Fruit fly (Drosophila melanogaster) whole organism, embryonic: Measurements from ENCODE around the gene CG43347.
A peak's percentile ranks its signal among the peaks of the same experiment; 100 is the strongest.

ENCODE experiments used
- B-H2 ChIP-seq: fragments of 200-800 bp; sonication (Bioruptor generic); optimal IDR thresholded peaks from 2 replicates; lab custom pipeline; 2018; ENCODE audit warnings: missing biosample characterization, mild to moderate bottlenecking, missing genetic modification characterization
- C15 ChIP-seq: fragments of 200-800 bp; sonication (Bioruptor generic); IDR thresholded peaks from 3 replicates; pipeline ENCODE4 v1.3.6; 2022; ENCODE audit warnings: missing biosample characterization, missing genetic modification characterization
- CG10462 ChIP-seq: fragments of 200-800 bp; sonication (Bioruptor generic); optimal IDR thresholded peaks from 2 replicates; lab custom pipeline; 2016; ENCODE audit warnings: missing biosample characterization, missing genetic modification characterization
- CG10979 ChIP-seq: fragments of 200-800 bp; sonication (Bioruptor generic); optimal IDR thresholded peaks from 2 replicates; lab custom pipeline; 2018; ENCODE audit warnings: missing biosample characterization, mild to moderate bottlenecking, missing genetic modification characterization, moderate library complexity
- CG12219 ChIP-seq: fragments of 200-800 bp; sonication (Bioruptor generic); optimal IDR thresholded peaks from 3 replicates; lab custom pipeline; 2018; ENCODE audit warnings: missing biosample characterization, mild to moderate bottlenecking, missing genetic modification characterization
- CG12769 ChIP-seq: fragments of 200-800 bp; sonication (Bioruptor generic); optimal IDR thresholded peaks from 2 replicates; lab custom pipeline; 2019; ENCODE audit warnings: missing biosample characterization, mild to moderate bottlenecking, missing genetic modification characterization, moderate library complexity
- CG14014 ChIP-seq: fragments of 200-800 bp; sonication (Bioruptor generic); IDR thresholded peaks from 2 replicates; pipeline ENCODE4 v1.3.6; 2022; ENCODE audit warnings: missing biosample characterization, missing genetic modification characterization
- CG14441 ChIP-seq: fragments of 200-800 bp; sonication (Bioruptor generic); IDR thresholded peaks from 2 replicates; pipeline ENCODE4 v1.3.6; 2022; ENCODE audit warnings: missing biosample characterization, missing genetic modification characterization
- CG1529 ChIP-seq: fragments of 200-800 bp; sonication (Bioruptor generic); optimal IDR thresholded peaks from 3 replicates; lab custom pipeline; 2018; ENCODE audit warnings: missing biosample characterization, missing genetic modification characterization
- CG15514 ChIP-seq: fragments of 200-800 bp; sonication (Bioruptor generic); optimal IDR thresholded peaks from 3 replicates; lab custom pipeline; 2017; ENCODE audit warnings: missing biosample characterization, missing genetic modification characterization, mild to moderate bottlenecking, moderate library complexity, missing genetic modification reagents
- CG1602 ChIP-seq: fragments of 200-800 bp; sonication (Bioruptor generic); optimal IDR thresholded peaks from 3 replicates; lab custom pipeline; 2016; ENCODE audit warnings: missing biosample characterization, missing genetic modification characterization
- CG17328 ChIP-seq: fragments of 200-800 bp; sonication (Bioruptor generic); IDR thresholded peaks from 2 replicates; pipeline ENCODE4 v1.3.6; 2022; ENCODE audit warnings: missing biosample characterization, missing genetic modification characterization
- CG1792 ChIP-seq: fragments of 200-800 bp; sonication (Bioruptor generic); optimal IDR thresholded peaks from 2 replicates; lab custom pipeline; 2016; ENCODE audit warnings: missing biosample characterization, missing genetic modification characterization
- CG2116 ChIP-seq: fragments of 200-800 bp; sonication (Bioruptor generic); optimal IDR thresholded peaks from 3 replicates; lab custom pipeline; 2018; ENCODE audit warnings: missing biosample characterization, mild to moderate bottlenecking, missing genetic modification characterization
- CG2202 ChIP-seq: fragments of 200-800 bp; sonication (Bioruptor generic); optimal IDR thresholded peaks from 2 replicates; lab custom pipeline; 2018; ENCODE audit warnings: missing biosample characterization, mild to moderate bottlenecking, missing genetic modification characterization
- CG31441 ChIP-seq: fragments of 200-800 bp; sonication (Bioruptor generic); IDR thresholded peaks from 2 replicates; pipeline ENCODE4 v1.3.6; 2022; ENCODE audit warnings: missing biosample characterization, missing genetic modification characterization
- CG34422 ChIP-seq: fragments of 200-800 bp; sonication (Bioruptor generic); IDR thresholded peaks from 3 replicates; pipeline ENCODE4 v1.3.6; 2022; ENCODE audit warnings: missing biosample characterization, missing genetic modification characterization
- CG3847 ChIP-seq: fragments of 200-800 bp; sonication (Bioruptor generic); IDR thresholded peaks from 2 replicates; pipeline ENCODE4 v1.3.6; 2022; ENCODE audit warnings: missing biosample characterization, missing genetic modification characterization
- CG4424 ChIP-seq: fragments of 200-800 bp; sonication (Bioruptor generic); optimal IDR thresholded peaks from 3 replicates; lab custom pipeline; 2016; ENCODE audit warnings: missing biosample characterization, missing genetic modification characterization
- CG8478 ChIP-seq: fragments of >200 bp; optimal IDR thresholded peaks from 2 replicates; lab custom pipeline; 2018
- CG9876 ChIP-seq: fragments of 200-800 bp; sonication (Bioruptor generic); optimal IDR thresholded peaks from 2 replicates; lab custom pipeline; 2016; ENCODE audit warnings: missing biosample characterization, missing genetic modification characterization
- HLH3B ChIP-seq: fragments of 200-800 bp; sonication (Bioruptor generic); IDR thresholded peaks from 2 replicates; pipeline ENCODE4 v1.3.6; 2022; ENCODE audit warnings: missing biosample characterization, missing genetic modification characterization
- Myb ChIP-seq: fragments of 200-800 bp; sonication (Bioruptor generic); optimal IDR thresholded peaks from 2 replicates; lab custom pipeline; 2016; ENCODE audit warnings: missing biosample characterization, missing genetic modification characterization
- Rx ChIP-seq: fragments of 200-800 bp; sonication (Bioruptor generic); IDR thresholded peaks from 2 replicates; pipeline ENCODE4 v1.3.6; 2022; ENCODE audit warnings: missing biosample characterization, missing genetic modification characterization
- Tbp ChIP-seq: fragments of >200 bp; optimal IDR thresholded peaks from 2 replicates; lab custom pipeline; 2018; ENCODE audit warnings: missing biosample characterization, missing genetic modification characterization
- abd-A ChIP-seq: fragments of 200-800 bp; sonication (Bioruptor generic); optimal IDR thresholded peaks from 3 replicates; lab custom pipeline; 2019; ENCODE audit warnings: missing biosample characterization, mild to moderate bottlenecking, missing genetic modification characterization, moderate library complexity
- al ChIP-seq: fragments of 200-800 bp; sonication (Bioruptor generic); IDR thresholded peaks from 2 replicates; pipeline ENCODE4 v1.3.6; 2022; ENCODE audit warnings: missing biosample characterization, missing genetic modification characterization
- bbx ChIP-seq: fragments of 200-800 bp; sonication (Bioruptor generic); IDR thresholded peaks from 2 replicates; pipeline ENCODE4 v1.3.6; 2022; ENCODE audit warnings: missing biosample characterization, missing genetic modification characterization; ENCODE audit not compliant: partially characterized antibody
- br ChIP-seq: fragments of >200 bp; optimal IDR thresholded peaks from 2 replicates; lab custom pipeline; 2017
- croc ChIP-seq: fragments of 200-800 bp; sonication (Bioruptor generic); conservative IDR thresholded peaks from 3 replicates; pipeline ENCODE4 v1.3.6; 2022; ENCODE audit warnings: missing biosample characterization, missing genetic modification characterization
- dimm ChIP-seq: fragments of 200-800 bp; sonication (Bioruptor generic); IDR thresholded peaks from 2 replicates; pipeline ENCODE4 v1.3.6; 2022; ENCODE audit warnings: missing biosample characterization, missing genetic modification characterization
- dysf ChIP-seq: fragments of 200-800 bp; sonication (Bioruptor generic); IDR thresholded peaks from 3 replicates; pipeline ENCODE4 v1.3.6; 2022; ENCODE audit warnings: missing biosample characterization, missing genetic modification characterization
- fd96Cb ChIP-seq: fragments of 200-800 bp; sonication (Bioruptor generic); optimal IDR thresholded peaks from 2 replicates; lab custom pipeline; 2018; ENCODE audit warnings: missing biosample characterization, mild to moderate bottlenecking, missing genetic modification characterization, moderate library complexity
- gce ChIP-seq: fragments of 200-800 bp; sonication (Bioruptor generic); IDR thresholded peaks from 3 replicates; pipeline ENCODE4 v1.3.6; 2022; ENCODE audit warnings: missing biosample characterization, missing genetic modification characterization
- gcm ChIP-seq: fragments of 200-800 bp; sonication (Bioruptor generic); optimal IDR thresholded peaks from 2 replicates; lab custom pipeline; 2019; ENCODE audit warnings: missing biosample characterization, mild to moderate bottlenecking, missing genetic modification characterization, moderate library complexity
- grau ChIP-seq: fragments of 200-800 bp; optimal IDR thresholded peaks from 3 replicates; lab custom pipeline; 2019; ENCODE audit warnings: missing biosample characterization, mild to moderate bottlenecking, missing genetic modification characterization, moderate library complexity
- hkb ChIP-seq, 2 experiments: fragments of 200-800 bp in 1 of 2; fragments of >200 bp in 1 of 2; sonication (Bioruptor generic) in 1 of 2; IDR thresholded peaks in 1 of 2; optimal IDR thresholded peaks in 1 of 2; 2 replicates each; pipeline versions ENCODE4 v1.3.6 to Lab custom; 2017 to 2022; ENCODE audit warnings: missing biosample characterization in 1 of 2, missing genetic modification characterization in 1 of 2
- hth ChIP-seq: fragments of >200 bp; optimal IDR thresholded peaks from 2 replicates; lab custom pipeline; 2017; ENCODE audit warnings: inconsistent platforms
- ind ChIP-seq: fragments of 200-800 bp; sonication (Bioruptor generic); optimal IDR thresholded peaks from 3 replicates; lab custom pipeline; 2016; ENCODE audit warnings: missing biosample characterization, missing genetic modification characterization
- inv ChIP-seq: fragments of 200-800 bp; sonication (Bioruptor generic); IDR thresholded peaks from 2 replicates; pipeline ENCODE4 v1.3.6; 2022; ENCODE audit warnings: missing biosample characterization, missing genetic modification characterization; ENCODE audit not compliant: partially characterized antibody
- lbe ChIP-seq: fragments of 200-800 bp; sonication (Bioruptor generic); optimal IDR thresholded peaks from 2 replicates; lab custom pipeline; 2016; ENCODE audit warnings: missing biosample characterization, mild to moderate bottlenecking, missing genetic modification characterization
- nerfin-2 ChIP-seq: fragments of 200-800 bp; sonication (Bioruptor generic); IDR thresholded peaks from 2 replicates; pipeline ENCODE4 v1.3.6; 2022; ENCODE audit warnings: missing biosample characterization, missing genetic modification characterization; ENCODE audit not compliant: partially characterized antibody
- pb ChIP-seq: fragments of 200-800 bp; sonication (Bioruptor generic); optimal IDR thresholded peaks from 3 replicates; lab custom pipeline; 2016; ENCODE audit warnings: missing biosample characterization, missing genetic modification characterization
- phol ChIP-seq: fragments of 200-800 bp; sonication (Bioruptor generic); optimal IDR thresholded peaks from 3 replicates; lab custom pipeline; 2018; ENCODE audit warnings: missing biosample characterization, mild to moderate bottlenecking, missing genetic modification characterization, moderate library complexity
- run ChIP-seq: fragments of 200-800 bp; sonication (Bioruptor generic); optimal IDR thresholded peaks from 3 replicates; lab custom pipeline; 2018; ENCODE audit warnings: missing biosample characterization, mild to moderate bottlenecking, missing genetic modification characterization
- sc ChIP-seq, 3 experiments: fragments of >200 bp in 2 of 3; fragments of 200-800 bp in 1 of 3; sonication (Bioruptor generic) in 1 of 3; optimal IDR thresholded peaks; 2 replicates in 2 of 3; 3 replicates in 1 of 3; lab custom pipeline; 2017; ENCODE audit warnings: mild to moderate bottlenecking in 1 of 3, missing biosample characterization in 1 of 3, missing genetic modification characterization in 1 of 3, missing genetic modification reagents in 1 of 3
- sisA ChIP-seq: fragments of 200-800 bp; sonication (Bioruptor generic); IDR thresholded peaks from 2 replicates; pipeline ENCODE4 v1.3.6; 2022; ENCODE audit warnings: missing biosample characterization, missing genetic modification characterization
- tap ChIP-seq: fragments of 200-800 bp; optimal IDR thresholded peaks from 3 replicates; lab custom pipeline; 2019; ENCODE audit warnings: missing biosample characterization, mild to moderate bottlenecking, missing genetic modification characterization, moderate library complexity
- tna ChIP-seq: fragments of 200-800 bp; sonication (Bioruptor generic); IDR thresholded peaks from 2 replicates; pipeline ENCODE4 v1.3.6; 2022; ENCODE audit warnings: missing biosample characterization, missing genetic modification characterization; ENCODE audit not compliant: partially characterized antibody
- toy ChIP-seq: fragments of 200-800 bp; sonication (Bioruptor generic); IDR thresholded peaks from 2 replicates; pipeline ENCODE4 v1.3.6; 2022; ENCODE audit warnings: missing biosample characterization, missing genetic modification characterization
- trh ChIP-seq: fragments of 200-800 bp; sonication (Bioruptor generic); optimal IDR thresholded peaks from 2 replicates; lab custom pipeline; 2016; ENCODE audit warnings: missing biosample characterization, missing genetic modification characterization
- zfh1 ChIP-seq: fragments of 200-800 bp; sonication (Bioruptor generic); IDR thresholded peaks from 3 replicates; pipeline ENCODE4 v1.3.6; 2022; ENCODE audit warnings: missing biosample characterization, missing genetic modification characterization

Gene CG43347

dm6 chrX:10564145-10564544 is 55.8 kb downstream of the CG43347 start (continued):
- peak; percentile 14 for TF ChIP-seq fd96Cb (tag; lab: Kevin White, UChicago)
- TF ChIP-seq CG9876 (GFP tag; lab: Kevin White, UChicago) = no peak
- TF ChIP-seq Myb (GFP tag; lab: Kevin White, UChicago) = no peak
- TF ChIP-seq zfh1 (GFP tag; lab: Robert Waterston, UW) = peak; percentile 47; the same call in 1 of the 3 replicates
- no peak for TF ChIP-seq pb (GFP tag; lab: Kevin White, UChicago)
- no peak for TF ChIP-seq CG1792
- no peak for TF ChIP-seq toy (GFP tag; lab: Robert Waterston, UW)
- TF ChIP-seq CG14014 (GFP tag; lab: Robert Waterston, UW) = 0 out of 2 replicates have a peak, but pooled peaks have one; percentile 18
- TF ChIP-seq hth (lab: Kevin White, UChicago) = no peak
- peak; percentile 21 for TF ChIP-seq grau (tag; lab: Kevin White, UChicago)
- peak; percentile 18 for TF ChIP-seq CG12769 (tag; lab: Kevin White, UChicago)
- TF ChIP-seq dysf (GFP tag; lab: Robert Waterston, UW) = peak; percentile 64
- TF ChIP-seq CG12219 (GFP tag; lab: Kevin White, UChicago) = peak; percentile 2
- TF ChIP-seq CG10979 = no peak
- TF ChIP-seq dimm (GFP tag; lab: Robert Waterston, UW) = no peak
- TF ChIP-seq CG10462 (GFP tag; lab: Kevin White, UChicago) = no peak
- no peak for TF ChIP-seq CG2116
- TF ChIP-seq al (GFP tag; lab: Robert Waterston, UW) = no peak
- TF ChIP-seq br (lab: Kevin White, UChicago) = no peak
- TF ChIP-seq CG14441 = peak; percentile 15; the same call in 1 of the 2 replicates
- TF ChIP-seq CG8478 (lab: Kevin White, UChicago) = no peak
- TF ChIP-seq croc (GFP tag; lab: Robert Waterston, UW) = no peak
- 0 out of 2 replicates have a peak, but pooled peaks have one; percentile 32 for TF ChIP-seq sisA (GFP tag; lab: Robert Waterston, UW)
- no peak for TF ChIP-seq hkb (optimal IDR thresholded peaks at IDR 0.05; lab: Kevin White, UChicago)
- TF ChIP-seq hkb (GFP tag; IDR thresholded peaks at IDR 0.05; lab: Robert Waterston, UW) = peak; percentile 27; the same call in 1 of the 2 replicates
- TF ChIP-seq CG3847 (GFP tag; lab: Robert Waterston, UW) = no peak
- TF ChIP-seq CG15514 (GFP tag; lab: Kevin White, UChicago) = peak; percentile 13
- TF ChIP-seq CG34422 (GFP tag; lab: Robert Waterston, UW) = no peak
- TF ChIP-seq run (tag; lab: Kevin White, UChicago) = no peak
- TF ChIP-seq bbx (GFP tag; lab: Robert Waterston, UW) = no peak
- TF ChIP-seq CG1529 = no peak
- no peak for TF ChIP-seq Rx
- TF ChIP-seq phol (tag; lab: Kevin White, UChicago) = peak; percentile 7
- TF ChIP-seq sc (optimal IDR thresholded peaks at IDR 0.05; lab: Kevin White, UChicago) = no peak
- TF ChIP-seq sc (GFP tag; optimal IDR thresholded peaks at IDR 0.05; lab: Kevin White, UChicago) = no peak
- TF ChIP-seq trh (GFP tag; lab: Kevin White, UChicago) = no peak
- TF ChIP-seq abd-A (tag; lab: Kevin White, UChicago) = no peak
- TF ChIP-seq HLH3B (GFP tag; lab: Robert Waterston, UW) = 0 out of 2 replicates have a peak, but pooled peaks have one; percentile 22
- no peak for TF ChIP-seq Tbp (GFP tag; lab: Kevin White, UChicago)
- TF ChIP-seq tap (tag; lab: Kevin White, UChicago) = no peak
- TF ChIP-seq B-H2 (GFP tag; lab: Kevin White, UChicago) = no peak
- TF ChIP-seq CG31441 (GFP tag; lab: Robert Waterston, UW) = 0 out of 2 replicates have a peak, but pooled peaks have one; percentile 13
- no peak for TF ChIP-seq C15
- TF ChIP-seq ind = peak; percentile 3
- TF ChIP-seq CG17328 = 0 out of 2 replicates have a peak, but pooled peaks have one; percentile 15
- TF ChIP-seq inv (GFP tag; lab: Robert Waterston, UW) = no peak
- TF ChIP-seq CG1602 (GFP tag; lab: Kevin White, UChicago) = no peak
- no peak for TF ChIP-seq CG2202
- no peak for TF ChIP-seq lbe (GFP tag; lab: Kevin White, UChicago)
- TF ChIP-seq gce = no peak
- no peak for TF ChIP-seq tna (GFP tag; lab: Robert Waterston, UW)
- TF ChIP-seq CG4424 (GFP tag; lab: Kevin White, UChicago) = no peak
- no peak for TF ChIP-seq nerfin-2
- TF ChIP-seq gcm = no peak
